Fruit fly (Drosophila melanogaster) whole organism, adult: ENCODE results near the gene CG42264.

Experiments
- CG11617 ChIP-seq: fragments of 200-800 bp; sonication (Bioruptor generic); optimal IDR thresholded peaks from 2 replicates; lab custom pipeline; 2017; ENCODE audit warnings: mild to moderate bottlenecking, missing biosample characterization, missing genetic modification reagents, missing genetic modification characterization
- CG12768 ChIP-seq: fragments of 200-800 bp; sonication (Bioruptor generic); optimal IDR thresholded peaks from 2 replicates; lab custom pipeline; 2017; ENCODE audit warnings: missing biosample characterization, missing genetic modification characterization, mild to moderate bottlenecking, moderate library complexity, missing genetic modification reagents
- CG14711 ChIP-seq: fragments of 200-800 bp; sonication (Bioruptor generic); optimal IDR thresholded peaks from 2 replicates; lab custom pipeline; 2018; ENCODE audit warnings: missing biosample characterization, mild to moderate bottlenecking, missing genetic modification characterization, moderate library complexity
- CG1620 ChIP-seq: fragments of 200-800 bp; sonication (Bioruptor generic); optimal IDR thresholded peaks from 2 replicates; lab custom pipeline; 2016; ENCODE audit warnings: missing biosample characterization, missing genetic modification characterization
- CG33017 ChIP-seq: fragments of 200-800 bp; sonication (Bioruptor generic); optimal IDR thresholded peaks from 2 replicates; lab custom pipeline; 2018; ENCODE audit warnings: missing biosample characterization, mild to moderate bottlenecking, missing genetic modification characterization, moderate library complexity
- CG5204 ChIP-seq: fragments of 200-800 bp; sonication (Bioruptor generic); optimal IDR thresholded peaks from 2 replicates; lab custom pipeline; 2016; ENCODE audit warnings: missing biosample characterization, missing genetic modification characterization
- CG7045 ChIP-seq: fragments of 200-800 bp; sonication (Bioruptor generic); optimal IDR thresholded peaks from 2 replicates; lab custom pipeline; 2017; ENCODE audit warnings: missing biosample characterization, mild to moderate bottlenecking, missing genetic modification characterization
- CG7101 ChIP-seq: fragments of 200-800 bp; sonication (Bioruptor generic); optimal IDR thresholded peaks from 2 replicates; lab custom pipeline; 2018; ENCODE audit warnings: missing biosample characterization, mild to moderate bottlenecking, missing genetic modification characterization, moderate library complexity
- Clk ChIP-seq: fragments of 200-800 bp; sonication (Bioruptor generic); optimal IDR thresholded peaks from 2 replicates; lab custom pipeline; 2017; ENCODE audit warnings: missing biosample characterization, missing genetic modification characterization
- Crg-1 ChIP-seq: fragments of 200-800 bp; sonication (Bioruptor generic); optimal IDR thresholded peaks from 2 replicates; lab custom pipeline; 2016; ENCODE audit warnings: missing biosample characterization, missing genetic modification characterization
- Hr96 ChIP-seq: fragments of 200-800 bp; sonication (Bioruptor generic); optimal IDR thresholded peaks from 2 replicates; lab custom pipeline; 2016; ENCODE audit warnings: missing biosample characterization, missing genetic modification characterization
- Mnt ChIP-seq: fragments of 200-800 bp; sonication (Bioruptor generic); optimal IDR thresholded peaks from 2 replicates; lab custom pipeline; 2016; ENCODE audit warnings: missing biosample characterization, mild to moderate bottlenecking, missing genetic modification characterization
- bab1 ChIP-seq: fragments of 200-800 bp; sonication (Bioruptor generic); optimal IDR thresholded peaks from 3 replicates; lab custom pipeline; 2019; ENCODE audit warnings: missing biosample characterization, mild to moderate bottlenecking, missing genetic modification characterization, moderate library complexity
- cic ChIP-seq: fragments of 200-800 bp; sonication (Bioruptor generic); optimal IDR thresholded peaks from 2 replicates; lab custom pipeline; 2017; ENCODE audit warnings: missing biosample characterization, mild to moderate bottlenecking, missing genetic modification characterization, moderate library complexity
- cnc ChIP-seq, 2 experiments: fragments of >200 bp; optimal IDR thresholded peaks; 2 replicates each; lab custom pipeline; 2017
- kay ChIP-seq: fragments of 200-800 bp; sonication (Bioruptor generic); peaks from one replicate; lab custom pipeline; 2016; ENCODE audit warnings: missing biosample characterization, missing genetic modification characterization, borderline replicate concordance
- ovo ChIP-seq: fragments of 200-800 bp; sonication (Bioruptor generic); optimal IDR thresholded peaks from 2 replicates; lab custom pipeline; 2016; ENCODE audit warnings: missing biosample characterization, missing genetic modification characterization
- pad ChIP-seq: fragments of 200-800 bp; sonication (Bioruptor generic); optimal IDR thresholded peaks from 3 replicates; lab custom pipeline; 2017; ENCODE audit warnings: missing biosample characterization, missing genetic modification characterization, mild to moderate bottlenecking, moderate library complexity, missing genetic modification reagents
- tj ChIP-seq: fragments of 200-800 bp; sonication (Bioruptor generic); optimal IDR thresholded peaks from 3 replicates; lab custom pipeline; 2017; ENCODE audit warnings: missing biosample characterization, mild to moderate bottlenecking, missing genetic modification characterization, moderate library complexity
- toe ChIP-seq: fragments of 200-800 bp; sonication (Bioruptor generic); optimal IDR thresholded peaks from 2 replicates; lab custom pipeline; 2016; ENCODE audit warnings: missing biosample characterization, missing genetic modification characterization

CG42264 gene

dm6 chrX:5786559-5786958 lies 10.1 kb upstream of the CG42264 start:
- TF ChIP-seq Clk (GFP tag; lab: Kevin White, UChicago) (no peak), kay (GFP tag; lab: Kevin White, UChicago) (no peak), pad (GFP tag; lab: Kevin White, UChicago) (no peak), toe (GFP tag; lab: Kevin White, UChicago) (no peak), Mnt (GFP tag; lab: Kevin White, UChicago) (no peak), Hr96 (GFP tag; lab: Kevin White, UChicago) (no peak), CG7101 (tag; lab: Kevin White, UChicago) (no peak), CG1620 (GFP tag; lab: Kevin White, UChicago) (no peak), cnc (optimal IDR thresholded peaks at IDR 0.05; lab: Kevin White, UChicago) (no peak), CG33017 (no peak), ovo (no peak), tj (GFP tag; lab: Kevin White, UChicago) (no peak), CG14711 (no peak), bab1 (GFP tag; lab: Kevin White, UChicago) (no peak), CG7045 (GFP tag; lab: Kevin White, UChicago) (no peak), Crg-1 (no peak), CG12768 (GFP tag; lab: Kevin White, UChicago) (no peak)

- TF ChIP-seq CG7101 (tag; lab: Kevin White, UChicago) (no peak), CG12768 (GFP tag; lab: Kevin White, UChicago) (no peak), CG7045 (GFP tag; lab: Kevin White, UChicago) (no peak), Hr96 (GFP tag; lab: Kevin White, UChicago) (no peak), cnc (optimal IDR thresholded peaks at IDR 0.05; lab: Kevin White, UChicago) (no peak), tj (GFP tag; lab: Kevin White, UChicago) (no peak), toe (GFP tag; lab: Kevin White, UChicago) (no peak)
Observed at dm6 chrX:5783260-5784040, 7.0 kb upstream of the CG42264 start.

- TF ChIP-seq toe (GFP tag; lab: Kevin White, UChicago) (no peak), cic (GFP tag; lab: Kevin White, UChicago) (no peak)
Observed at dm6 chrX:5781520-5781919, 5.1 kb upstream of the CG42264 start, which contains the start of gene CG3108. Gene CG3108, minus strand, starts transcription at chrX:5781620.

dm6 chrX:5772409-5772808 lies 4.0 kb downstream of the CG42264 start:
- TF ChIP-seq Clk (GFP tag; lab: Kevin White, UChicago) = no peak
- TF ChIP-seq bab1 (GFP tag; lab: Kevin White, UChicago) = no peak
- no peak for TF ChIP-seq Crg-1
- TF ChIP-seq ovo = no peak
- TF ChIP-seq CG7101 (tag; lab: Kevin White, UChicago) = no peak
- TF ChIP-seq CG7045 (GFP tag; lab: Kevin White, UChicago) = no peak
- no peak for TF ChIP-seq Mnt (GFP tag; lab: Kevin White, UChicago)
- TF ChIP-seq CG1620 (GFP tag; lab: Kevin White, UChicago) = no peak
- no peak for TF ChIP-seq cnc (optimal IDR thresholded peaks at IDR 0.05; lab: Kevin White, UChicago)
- TF ChIP-seq CG5204 = no peak
- no peak for TF ChIP-seq cic (GFP tag; lab: Kevin White, UChicago)
- no peak for TF ChIP-seq kay (GFP tag; lab: Kevin White, UChicago)
- no peak for TF ChIP-seq CG33017
- TF ChIP-seq Hr96 (GFP tag; lab: Kevin White, UChicago) = no peak
- no peak for TF ChIP-seq pad (GFP tag; lab: Kevin White, UChicago)
- no peak for TF ChIP-seq CG12768 (GFP tag; lab: Kevin White, UChicago)
- TF ChIP-seq CG11617 = no peak

dm6 chrX:5770730-5771181 lies 5.7 kb downstream of the CG42264 start, which contains the start of gene CG3097:
Gene CG3097, minus strand, starts transcription at chrX:5770780.
- TF ChIP-seq pad (GFP tag; lab: Kevin White, UChicago) (peak; percentile 81), Hr96 (GFP tag; lab: Kevin White, UChicago) (no peak), cic (GFP tag; lab: Kevin White, UChicago) (no peak)

dm6 chrX:5768602-5769251 lies 7.7 kb downstream of the CG42264 start:
- TF ChIP-seq Hr96 (GFP tag; lab: Kevin White, UChicago) = no peak
- no peak for TF ChIP-seq CG11617
- no peak for TF ChIP-seq CG5204
- no peak for TF ChIP-seq CG14711
- TF ChIP-seq pad (GFP tag; lab: Kevin White, UChicago) = no peak
- no peak for TF ChIP-seq CG7045 (GFP tag; lab: Kevin White, UChicago)
- TF ChIP-seq cnc (optimal IDR thresholded peaks at IDR 0.05; lab: Kevin White, UChicago) = no peak
- no peak for TF ChIP-seq kay (GFP tag; lab: Kevin White, UChicago)
- no peak for TF ChIP-seq Clk (GFP tag; lab: Kevin White, UChicago)
- no peak for TF ChIP-seq toe (GFP tag; lab: Kevin White, UChicago)
- no peak for TF ChIP-seq CG33017
- TF ChIP-seq cic (GFP tag; lab: Kevin White, UChicago) = no peak
